Fruit fly (Drosophila melanogaster) whole organism, embryonic: ENCODE results near the gene Spec2.

Experiments used
- Antp ChIP-seq: fragments of 200-800 bp; sonication (Bioruptor generic); optimal IDR thresholded peaks from 3 replicates; lab custom pipeline; 2016; ENCODE audit warnings: missing biosample characterization, missing genetic modification characterization
- Asciz ChIP-seq: fragments of 200-800 bp; sonication (Bioruptor generic); optimal IDR thresholded peaks from 2 replicates; lab custom pipeline; 2017; ENCODE audit warnings: missing biosample characterization, mild to moderate bottlenecking, missing genetic modification characterization, missing genetic modification reagents
- Blimp-1 ChIP-seq: fragments of 200-800 bp; sonication (Bioruptor generic); optimal IDR thresholded peaks from 3 replicates; lab custom pipeline; 2018; ENCODE audit warnings: missing biosample characterization, missing genetic modification characterization, mild to moderate bottlenecking, moderate library complexity, missing genetic modification reagents
- CG10209 ChIP-seq: fragments of 200-800 bp; sonication (Bioruptor generic); optimal IDR thresholded peaks from 3 replicates; lab custom pipeline; 2017; ENCODE audit warnings: missing biosample characterization, mild to moderate bottlenecking, missing genetic modification characterization, missing genetic modification reagents
- CG12744 ChIP-seq: fragments of 200-800 bp; sonication (Bioruptor generic); optimal IDR thresholded peaks from 2 replicates; lab custom pipeline; 2016; ENCODE audit warnings: missing biosample characterization, missing genetic modification characterization
- CG13296 ChIP-seq: fragments of 200-800 bp; sonication (Bioruptor generic); optimal IDR thresholded peaks from 3 replicates; lab custom pipeline; 2018; ENCODE audit warnings: missing biosample characterization, mild to moderate bottlenecking, missing genetic modification characterization
- CG14860 ChIP-seq: fragments of 200-800 bp; sonication (Bioruptor generic); IDR thresholded peaks from 3 replicates; pipeline ENCODE4 v1.3.6; 2022; ENCODE audit warnings: missing biosample characterization, missing genetic modification characterization; ENCODE audit not compliant: partially characterized antibody
- CG15073 ChIP-seq: fragments of 200-800 bp; sonication (Bioruptor generic); optimal IDR thresholded peaks from 2 replicates; lab custom pipeline; 2016; ENCODE audit warnings: missing biosample characterization, missing genetic modification characterization
- CG17385 ChIP-seq: fragments of 200-800 bp; sonication (Bioruptor generic); optimal IDR thresholded peaks from 3 replicates; lab custom pipeline; 2018; ENCODE audit warnings: missing biosample characterization, mild to moderate bottlenecking, missing genetic modification characterization
- CG17829 ChIP-seq: fragments of 200-800 bp; optimal IDR thresholded peaks from 2 replicates; lab custom pipeline; 2019; ENCODE audit warnings: missing biosample characterization, mild to moderate bottlenecking, missing genetic modification characterization, moderate library complexity
- CG2889 ChIP-seq: fragments of 200-800 bp; sonication (Bioruptor generic); IDR thresholded peaks from 3 replicates; pipeline ENCODE4 v1.3.6; 2022; ENCODE audit warnings: missing biosample characterization, missing genetic modification characterization
- CG30403 ChIP-seq: fragments of 200-800 bp; sonication (Bioruptor generic); optimal IDR thresholded peaks from 3 replicates; lab custom pipeline; 2016; ENCODE audit warnings: missing biosample characterization, missing genetic modification characterization
- CG3163 ChIP-seq: fragments of 200-800 bp; sonication (Bioruptor generic); optimal IDR thresholded peaks from 3 replicates; lab custom pipeline; 2016; ENCODE audit warnings: missing biosample characterization, missing genetic modification characterization
- CG3838 ChIP-seq: fragments of 200-800 bp; sonication (Bioruptor generic); optimal IDR thresholded peaks from 3 replicates; lab custom pipeline; 2016; ENCODE audit warnings: missing biosample characterization, missing genetic modification characterization
- CG4360 ChIP-seq: fragments of 200-800 bp; sonication (Bioruptor generic); IDR thresholded peaks from 2 replicates; pipeline ENCODE4 v1.3.6; 2022; ENCODE audit warnings: missing biosample characterization, missing genetic modification characterization
- CG4854 ChIP-seq: fragments of 200-800 bp; sonication (Bioruptor generic); optimal IDR thresholded peaks from 2 replicates; lab custom pipeline; 2016; ENCODE audit warnings: missing biosample characterization, missing genetic modification characterization, inconsistent platforms
- CG5180 ChIP-seq: fragments of 200-800 bp; sonication (Bioruptor generic); optimal IDR thresholded peaks from 3 replicates; lab custom pipeline; 2017; ENCODE audit warnings: missing biosample characterization, missing genetic modification characterization, mild to moderate bottlenecking, moderate library complexity, missing genetic modification reagents
- CG6272 ChIP-seq: fragments of 200-800 bp; sonication (Bioruptor generic); IDR thresholded peaks from 2 replicates; pipeline ENCODE4 v1.3.6; 2022; ENCODE audit warnings: missing biosample characterization, missing genetic modification characterization
- CG8944 ChIP-seq: fragments of 200-800 bp; sonication (Bioruptor generic); optimal IDR thresholded peaks from 3 replicates; lab custom pipeline; 2016; ENCODE audit warnings: missing biosample characterization, missing genetic modification characterization
- E2f2 ChIP-seq: fragments of 200-800 bp; sonication (Bioruptor generic); IDR thresholded peaks from 2 replicates; pipeline ENCODE4 v1.3.6; 2022; ENCODE audit warnings: missing biosample characterization, missing genetic modification characterization
- ERR ChIP-seq: fragments of 200-800 bp; sonication (Bioruptor generic); optimal IDR thresholded peaks from 2 replicates; lab custom pipeline; 2016; ENCODE audit warnings: missing biosample characterization, missing genetic modification characterization
- Gug ChIP-seq: fragments of 200-800 bp; sonication (Bioruptor generic); IDR thresholded peaks from 4 replicates; pipeline ENCODE4 v1.3.6; 2022; ENCODE audit warnings: missing biosample characterization, missing genetic modification characterization
- HLH54F ChIP-seq: fragments of 200-800 bp; sonication (Bioruptor generic); optimal IDR thresholded peaks from 3 replicates; lab custom pipeline; 2016; ENCODE audit warnings: missing biosample characterization, missing genetic modification characterization
- Hand ChIP-seq: fragments of 200-800 bp; sonication (Bioruptor generic); optimal IDR thresholded peaks from 2 replicates; lab custom pipeline; 2017; ENCODE audit warnings: mild to moderate bottlenecking, missing biosample characterization, missing genetic modification reagents, missing genetic modification characterization
- Hr3 ChIP-seq: fragments of 200-800 bp; sonication (Bioruptor generic); optimal IDR thresholded peaks from 3 replicates; lab custom pipeline; 2016; ENCODE audit warnings: missing biosample characterization, missing genetic modification characterization
- MTF-1 ChIP-seq: fragments of 200-800 bp; sonication (Bioruptor generic); optimal IDR thresholded peaks from 2 replicates; lab custom pipeline; 2018; ENCODE audit warnings: missing biosample characterization, mild to moderate bottlenecking, missing genetic modification characterization, borderline replicate concordance
- Poxn ChIP-seq: fragments of 200-800 bp; sonication (Bioruptor generic); IDR thresholded peaks from 2 replicates; pipeline ENCODE4 v1.3.6; 2022; ENCODE audit warnings: missing biosample characterization, missing genetic modification characterization
- Side ChIP-seq: fragments of 200-800 bp; sonication (Bioruptor generic); optimal IDR thresholded peaks from 2 replicates; lab custom pipeline; 2016; ENCODE audit warnings: missing biosample characterization, missing genetic modification characterization
- Sox100B ChIP-seq: fragments of 200-800 bp; sonication (Bioruptor generic); optimal IDR thresholded peaks from 3 replicates; lab custom pipeline; 2018; ENCODE audit warnings: missing biosample characterization, mild to moderate bottlenecking, missing genetic modification characterization
- Sry-β ChIP-seq: fragments of 200-800 bp; sonication (Bioruptor generic); optimal IDR thresholded peaks from 2 replicates; lab custom pipeline; 2018; ENCODE audit warnings: missing biosample characterization, mild to moderate bottlenecking, missing genetic modification characterization, moderate library complexity
- YL-1 ChIP-seq: fragments of 200-800 bp; sonication (Bioruptor generic); optimal IDR thresholded peaks from 3 replicates; lab custom pipeline; 2017; ENCODE audit warnings: missing biosample characterization, mild to moderate bottlenecking, missing genetic modification characterization
- bcd ChIP-seq: fragments of 200-800 bp; sonication (Bioruptor generic); optimal IDR thresholded peaks from 2 replicates; lab custom pipeline; 2017; ENCODE audit warnings: missing biosample characterization, mild to moderate bottlenecking, missing genetic modification characterization
- corto ChIP-seq: fragments of 200-800 bp; sonication (Bioruptor generic); optimal IDR thresholded peaks from 2 replicates; lab custom pipeline; 2016; ENCODE audit warnings: missing biosample characterization, mild to moderate bottlenecking, missing genetic modification characterization, moderate library complexity
- dysf ChIP-seq: fragments of 200-800 bp; sonication (Bioruptor generic); IDR thresholded peaks from 3 replicates; pipeline ENCODE4 v1.3.6; 2022; ENCODE audit warnings: missing biosample characterization, missing genetic modification characterization
- gcm2 ChIP-seq: fragments of 200-800 bp; sonication (Bioruptor generic); optimal IDR thresholded peaks from 2 replicates; lab custom pipeline; 2016; ENCODE audit warnings: missing biosample characterization, missing genetic modification characterization
- h ChIP-seq: fragments of >200 bp; optimal IDR thresholded peaks from 2 replicates; lab custom pipeline; 2017
- hbn ChIP-seq: fragments of 200-800 bp; sonication (Bioruptor generic); IDR thresholded peaks from 2 replicates; pipeline ENCODE4 v1.3.6; 2022; ENCODE audit warnings: missing biosample characterization, missing genetic modification characterization; ENCODE audit not compliant: partially characterized antibody
- inv ChIP-seq: fragments of 200-800 bp; sonication (Bioruptor generic); IDR thresholded peaks from 2 replicates; pipeline ENCODE4 v1.3.6; 2022; ENCODE audit warnings: missing biosample characterization, missing genetic modification characterization; ENCODE audit not compliant: partially characterized antibody
- jing ChIP-seq: fragments of 200-800 bp; sonication (Bioruptor generic); optimal IDR thresholded peaks from 2 replicates; lab custom pipeline; 2018; ENCODE audit warnings: missing biosample characterization, mild to moderate bottlenecking, missing genetic modification characterization
- lov ChIP-seq, 2 experiments: fragments of 200-800 bp in 1 of 2; fragments of >200 bp in 1 of 2; sonication (Bioruptor generic) in 1 of 2; IDR thresholded peaks in 1 of 2; optimal IDR thresholded peaks in 1 of 2; 2 replicates in 1 of 2; 3 replicates in 1 of 2; pipeline versions ENCODE4 v1.3.6 to Lab custom; 2017 to 2022; ENCODE audit warnings: missing biosample characterization in 1 of 2, missing genetic modification characterization in 1 of 2
- onecut ChIP-seq: fragments of 200-800 bp; sonication (Bioruptor generic); IDR thresholded peaks from 2 replicates; pipeline ENCODE4 v1.3.6; 2022; ENCODE audit warnings: missing biosample characterization, missing genetic modification characterization
- otp ChIP-seq: fragments of 200-800 bp; sonication (Bioruptor generic); IDR thresholded peaks from 3 replicates; pipeline ENCODE4, ENCODE4 v1.3.6; 2022; ENCODE audit warnings: missing biosample characterization, missing genetic modification characterization
- prd ChIP-seq, 3 experiments: fragments of >200 bp in 2 of 3; fragments of 200-800 bp in 1 of 3; sonication (Bioruptor generic) in 1 of 3; optimal IDR thresholded peaks in 2 of 3; IDR thresholded peaks in 1 of 3; 2 replicates in 2 of 3; 3 replicates in 1 of 3; pipeline versions ENCODE4 v1.3.6 to Lab custom; 2017 to 2022; ENCODE audit warnings: missing biosample characterization in 1 of 3, missing genetic modification characterization in 1 of 3
- stwl ChIP-seq: fragments of 200-800 bp; sonication (Bioruptor generic); optimal IDR thresholded peaks from 3 replicates; lab custom pipeline; 2018; ENCODE audit warnings: missing biosample characterization, mild to moderate bottlenecking, missing genetic modification characterization, moderate library complexity
- tin ChIP-seq: fragments of 200-800 bp; sonication (Bioruptor generic); optimal IDR thresholded peaks from 3 replicates; lab custom pipeline; 2016; ENCODE audit warnings: missing biosample characterization, missing genetic modification characterization
- tna ChIP-seq: fragments of 200-800 bp; sonication (Bioruptor generic); IDR thresholded peaks from 2 replicates; pipeline ENCODE4 v1.3.6; 2022; ENCODE audit warnings: missing biosample characterization, missing genetic modification characterization; ENCODE audit not compliant: partially characterized antibody
- unc-4 ChIP-seq: fragments of 200-800 bp; sonication (Bioruptor generic); IDR thresholded peaks from 2 replicates; pipeline ENCODE4 v1.3.6; 2022; ENCODE audit warnings: missing biosample characterization, missing genetic modification characterization; ENCODE audit not compliant: partially characterized antibody

Spec2 gene

DNA sequence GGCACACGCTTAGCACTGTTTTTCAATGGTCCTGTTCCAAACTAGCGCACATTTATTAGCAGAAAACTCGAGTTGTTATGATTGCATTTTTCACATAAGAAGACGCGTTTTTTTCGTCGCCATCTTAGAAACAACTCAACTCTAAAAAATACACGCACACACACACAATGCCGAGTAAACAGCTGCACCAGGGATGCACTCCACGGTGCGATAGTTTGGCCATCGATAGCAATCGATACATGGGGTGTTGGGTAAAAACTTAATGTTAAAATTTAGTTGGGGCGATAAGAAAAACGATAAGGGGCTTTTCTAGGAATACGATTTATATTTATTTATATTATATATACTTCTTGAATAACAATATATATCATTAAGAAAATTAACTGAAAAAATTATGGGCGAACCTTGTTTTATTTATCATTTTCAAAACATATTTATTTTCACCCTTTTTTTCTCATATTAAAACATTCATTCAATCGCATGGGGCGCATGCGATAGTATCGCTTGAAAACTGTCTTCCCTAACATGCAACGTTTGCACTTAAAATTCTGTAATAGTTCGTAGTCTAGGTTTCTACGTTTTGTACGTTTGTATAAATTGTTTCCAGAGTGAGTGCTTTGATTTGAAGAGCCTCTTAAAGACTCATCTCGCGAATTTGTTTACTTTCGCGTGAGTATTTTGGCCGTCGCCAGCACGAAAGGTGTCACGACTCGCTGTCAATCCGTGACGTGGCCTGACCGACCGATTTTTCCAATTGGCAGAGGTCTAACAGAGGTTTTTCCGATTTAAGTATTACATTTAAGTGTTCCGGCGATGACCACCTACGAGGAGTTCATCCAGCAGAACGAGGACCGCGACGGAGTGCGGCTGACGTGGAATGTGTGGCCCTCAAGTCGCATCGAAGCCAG lies 24.9 kb upstream of the Spec2 start, which contains the start of the genes MTA1-like and Sec23 (continued):
- no peak for TF ChIP-seq CG4360 (GFP tag; lab: Robert Waterston, UW)
- no peak for TF ChIP-seq Hand (GFP tag; lab: Kevin White, UChicago)
- peak; percentile 46 for TF ChIP-seq CG13296
- TF ChIP-seq CG15073 (GFP tag; lab: Kevin White, UChicago), result no peak
- TF ChIP-seq hbn (GFP tag; lab: Robert Waterston, UW), result peak; percentile 88
- no peak for TF ChIP-seq prd (optimal IDR thresholded peaks at IDR 0.05; lab: Kevin White, UChicago)
- TF ChIP-seq prd (GFP tag; IDR thresholded peaks at IDR 0.05; lab: Robert Waterston, UW), result peak; percentile 52; the same call in 1 of the 3 replicates
- TF ChIP-seq Gug, result peak; percentile 73; the same call in 2 of the 4 replicates
- TF ChIP-seq CG14860, result peak; percentile 95
- no peak for TF ChIP-seq Antp (GFP tag; lab: Kevin White, UChicago)
- no peak for TF ChIP-seq MTF-1 (GFP tag; lab: Kevin White, UChicago)
- no peak for TF ChIP-seq CG12744 (GFP tag; lab: Kevin White, UChicago)
- peak; percentile 96 for TF ChIP-seq inv
- TF ChIP-seq tna (GFP tag; lab: Robert Waterston, UW), result peak; percentile 80
- no peak for TF ChIP-seq CG3163 (GFP tag; lab: Kevin White, UChicago)
- TF ChIP-seq YL-1 (GFP tag; lab: Kevin White, UChicago), result peak; percentile 80
- peak; percentile 41 for TF ChIP-seq CG10209
- TF ChIP-seq lov (optimal IDR thresholded peaks at IDR 0.05; lab: Kevin White, UChicago), result no peak
- TF ChIP-seq lov (GFP tag; IDR thresholded peaks at IDR 0.05; lab: Robert Waterston, UW), result no peak
- TF ChIP-seq stwl (tag; lab: Kevin White, UChicago), result no peak
- TF ChIP-seq Blimp-1 (GFP tag; lab: Kevin White, UChicago), result no peak
- TF ChIP-seq CG3838 (GFP tag; lab: Kevin White, UChicago), result no peak
- peak; percentile 17; the same call in 1 of the 3 replicates for TF ChIP-seq dysf (GFP tag; lab: Robert Waterston, UW)
- TF ChIP-seq HLH54F (GFP tag; lab: Kevin White, UChicago), result peak; percentile 38
- TF ChIP-seq otp (GFP tag; lab: Robert Waterston, UW), result no peak
- TF ChIP-seq CG5180 (GFP tag; lab: Kevin White, UChicago), result no peak
- no peak for TF ChIP-seq jing (GFP tag; lab: Kevin White, UChicago)
- peak; percentile 78 for TF ChIP-seq CG17829 (tag; lab: Kevin White, UChicago)
- peak; percentile 67 for TF ChIP-seq Sox100B (GFP tag; lab: Kevin White, UChicago)
- no peak for TF ChIP-seq CG8944
- no peak for TF ChIP-seq Poxn (GFP tag; lab: Robert Waterston, UW)
- peak; percentile 47 for TF ChIP-seq gcm2 (GFP tag; lab: Kevin White, UChicago)
- TF ChIP-seq ERR (GFP tag; lab: Kevin White, UChicago), result no peak
- peak; percentile 53 for TF ChIP-seq Sry-β (GFP tag; lab: Kevin White, UChicago)
- peak; percentile 57 for TF ChIP-seq tin
- TF ChIP-seq bcd (GFP tag; lab: Kevin White, UChicago), result peak; percentile 34
- TF ChIP-seq CG2889, result no peak
- no peak for TF ChIP-seq Asciz
- peak; percentile 68; the same call in 1 of the 2 replicates for TF ChIP-seq CG6272
- peak; percentile 92 for TF ChIP-seq unc-4 (GFP tag; lab: Robert Waterston, UW)
- 0 out of 2 replicates have a peak, but pooled peaks have one; percentile 4 for TF ChIP-seq onecut (GFP tag; lab: Robert Waterston, UW)
- TF ChIP-seq CG17385, result peak; percentile 29
- no peak for TF ChIP-seq Side (GFP tag; lab: Kevin White, UChicago)
- TF ChIP-seq CG4854, result no peak
- peak; percentile 65 for TF ChIP-seq CG30403 (GFP tag; lab: Kevin White, UChicago)
- peak; percentile 60 for TF ChIP-seq corto (GFP tag; lab: Kevin White, UChicago)
- TF ChIP-seq Hr3 (GFP tag; lab: Kevin White, UChicago), result peak; percentile 75
- TF ChIP-seq h, result no peak
- no peak for TF ChIP-seq E2f2 (GFP tag; lab: Robert Waterston, UW)
